Worm (Caenorhabditis elegans): ENCODE results near the gene nhx-2.

- TF ChIP-seq egl-27 (tag; optimal IDR thresholded peaks at IDR 0.05) (no peak), lin-11 (tag; optimal IDR thresholded peaks at IDR 0.05) (no peak)
Observed at ce11 chrII:7720479-7720878, 26.7 kb upstream of the nhx-2 start.

All from whole organism, L2 larva.